Worm (Caenorhabditis elegans): Measurements from ENCODE around the gene cpr-2.

- TF ChIP-seq mdl-1 (tag; optimal IDR thresholded peaks at IDR 0.05) (no peak), pha-4 (tag; optimal IDR thresholded peaks at IDR 0.05) (no peak)
Observed at ce11 chrV:16527796-16528195, 6.1 kb downstream of the cpr-2 start, which contains the start of gene F36D3.16.

Measured in whole organism, L3 larva.